Fruit fly (Drosophila melanogaster) whole organism, prepupa: ENCODE results near the gene CG14082.

Experiments used
- Blimp-1 ChIP-seq: fragments of 200-800 bp; sonication (Bioruptor generic); optimal IDR thresholded peaks from 3 replicates; lab custom pipeline; 2017; ENCODE audit warnings: missing biosample characterization, missing genetic modification characterization, mild to moderate bottlenecking, moderate library complexity, missing genetic modification reagents
- CG10631 ChIP-seq: fragments of 200-800 bp; sonication (Bioruptor generic); optimal IDR thresholded peaks from 2 replicates; lab custom pipeline; 2016; ENCODE audit warnings: missing biosample characterization, missing genetic modification characterization
- CG10669 ChIP-seq: fragments of 200-800 bp; sonication (Bioruptor generic); optimal IDR thresholded peaks from 3 replicates; lab custom pipeline; 2018; ENCODE audit warnings: missing biosample characterization, mild to moderate bottlenecking, missing genetic modification characterization, moderate library complexity
- CG11294 ChIP-seq: fragments of 200-800 bp; sonication (Bioruptor generic); IDR thresholded peaks from 2 replicates; pipeline ENCODE4 v1.3.6; 2022; ENCODE audit warnings: missing biosample characterization, missing genetic modification characterization
- CG11762 ChIP-seq: fragments of 200-800 bp; sonication (Bioruptor generic); optimal IDR thresholded peaks from 3 replicates; lab custom pipeline; 2016; ENCODE audit warnings: missing biosample characterization, missing genetic modification characterization; ENCODE audit not compliant: insufficient read depth
- CG11902 ChIP-seq: fragments of 200-800 bp; sonication (Bioruptor generic); optimal IDR thresholded peaks from 3 replicates; lab custom pipeline; 2016; ENCODE audit warnings: missing biosample characterization, missing genetic modification characterization
- CG15336 ChIP-seq: fragments of 200-800 bp; sonication (Bioruptor generic); IDR thresholded peaks from 2 replicates; pipeline ENCODE4 v1.3.6; 2022; ENCODE audit warnings: missing biosample characterization, missing genetic modification characterization
- CG1621 ChIP-seq: fragments of 200-800 bp; sonication (Bioruptor generic); optimal IDR thresholded peaks from 3 replicates; lab custom pipeline; 2018; ENCODE audit warnings: missing biosample characterization, mild to moderate bottlenecking, missing genetic modification characterization
- CG16779 ChIP-seq: fragments of 200-800 bp; sonication (Bioruptor generic); optimal IDR thresholded peaks from 3 replicates; lab custom pipeline; 2017; ENCODE audit warnings: missing biosample characterization, mild to moderate bottlenecking, missing genetic modification characterization
- CG3032 ChIP-seq: fragments of 200-800 bp; optimal IDR thresholded peaks from 2 replicates; lab custom pipeline; 2019; ENCODE audit warnings: missing biosample characterization, mild to moderate bottlenecking, missing genetic modification characterization, moderate library complexity
- CG31627 ChIP-seq: fragments of 200-800 bp; sonication (Bioruptor generic); optimal IDR thresholded peaks from 3 replicates; lab custom pipeline; 2016; ENCODE audit warnings: missing biosample characterization, missing genetic modification characterization
- CG32006 ChIP-seq: fragments of 200-800 bp; sonication (Bioruptor generic); optimal IDR thresholded peaks from 3 replicates; lab custom pipeline; 2017; ENCODE audit warnings: missing biosample characterization, mild to moderate bottlenecking, missing genetic modification characterization
- CG34406 ChIP-seq: fragments of 200-800 bp; sonication (Bioruptor generic); optimal IDR thresholded peaks from 3 replicates; lab custom pipeline; 2016; ENCODE audit warnings: missing biosample characterization, missing genetic modification characterization
- CG3919 ChIP-seq: fragments of 200-800 bp; sonication (Bioruptor generic); optimal IDR thresholded peaks from 3 replicates; lab custom pipeline; 2016; ENCODE audit warnings: missing biosample characterization, missing genetic modification characterization
- CG4318 ChIP-seq: fragments of 200-800 bp; sonication (Bioruptor generic); optimal IDR thresholded peaks from 3 replicates; lab custom pipeline; 2017; ENCODE audit warnings: missing biosample characterization, mild to moderate bottlenecking, missing genetic modification characterization
- CG6163 ChIP-seq: fragments of 200-800 bp; sonication (Bioruptor generic); IDR thresholded peaks from 3 replicates; pipeline ENCODE4 v1.3.6; 2022; ENCODE audit warnings: missing biosample characterization, missing genetic modification characterization
- CG6276 ChIP-seq: fragments of 200-800 bp; sonication (Bioruptor generic); optimal IDR thresholded peaks from 2 replicates; lab custom pipeline; 2017; ENCODE audit warnings: missing biosample characterization, mild to moderate bottlenecking, missing genetic modification characterization
- CG6792 ChIP-seq: fragments of 200-800 bp; sonication (Bioruptor generic); optimal IDR thresholded peaks from 3 replicates; lab custom pipeline; 2016; ENCODE audit warnings: missing biosample characterization, missing genetic modification characterization
- CG6808 ChIP-seq: fragments of 200-800 bp; sonication (Bioruptor generic); optimal IDR thresholded peaks from 3 replicates; lab custom pipeline; 2017; ENCODE audit warnings: missing biosample characterization, missing genetic modification characterization, mild to moderate bottlenecking, moderate library complexity, missing genetic modification reagents
- CG6854 ChIP-seq: fragments of 200-800 bp; sonication (Bioruptor generic); optimal IDR thresholded peaks from 2 replicates; lab custom pipeline; 2017; ENCODE audit warnings: missing biosample characterization, mild to moderate bottlenecking, missing genetic modification characterization
- CG8119 ChIP-seq: fragments of 200-800 bp; sonication (Bioruptor generic); IDR thresholded peaks from 3 replicates; pipeline ENCODE4 v1.3.6; 2022; ENCODE audit warnings: missing biosample characterization, missing genetic modification characterization
- CG8632 ChIP-seq: fragments of 200-800 bp; sonication (Bioruptor generic); optimal IDR thresholded peaks from 3 replicates; lab custom pipeline; 2016; ENCODE audit warnings: missing biosample characterization, missing genetic modification characterization
- CG9139 ChIP-seq: fragments of 200-800 bp; sonication (Bioruptor generic); optimal IDR thresholded peaks from 3 replicates; lab custom pipeline; 2017; ENCODE audit warnings: missing biosample characterization, mild to moderate bottlenecking, missing genetic modification characterization
- Eip78C ChIP-seq: fragments of 200-800 bp; sonication (Bioruptor generic); peaks from one replicate; lab custom pipeline; 2016; ENCODE audit warnings: missing biosample characterization, missing genetic modification characterization
- Ets96B ChIP-seq: fragments of 200-800 bp; optimal IDR thresholded peaks from 2 replicates; lab custom pipeline; 2019; ENCODE audit warnings: missing biosample characterization, mild to moderate bottlenecking, missing genetic modification characterization, moderate library complexity
- Gug ChIP-seq: fragments of 200-800 bp; sonication (Bioruptor generic); IDR thresholded peaks from 2 replicates; pipeline ENCODE4 v1.3.6; 2022; ENCODE audit warnings: missing biosample characterization, missing genetic modification characterization
- Hr38 ChIP-seq: sonication (Bioruptor generic); optimal IDR thresholded peaks from 2 replicates; lab custom pipeline; 2016; ENCODE audit warnings: missing biosample characterization, missing genetic modification characterization
- Hr39 ChIP-seq: fragments of 200-800 bp; sonication (Bioruptor generic); optimal IDR thresholded peaks from 2 replicates; lab custom pipeline; 2016; ENCODE audit warnings: missing biosample characterization, missing genetic modification characterization
- Hr4 ChIP-seq: fragments of 200-800 bp; sonication (Bioruptor generic); optimal IDR thresholded peaks from 3 replicates; lab custom pipeline; 2016; ENCODE audit warnings: missing biosample characterization, missing genetic modification characterization
- Met ChIP-seq: fragments of 200-800 bp; sonication (Bioruptor generic); optimal IDR thresholded peaks from 3 replicates; lab custom pipeline; 2016; ENCODE audit warnings: missing biosample characterization, missing genetic modification characterization
- Smox ChIP-seq: fragments of 200-800 bp; sonication (Bioruptor generic); optimal IDR thresholded peaks from 3 replicates; lab custom pipeline; 2016; ENCODE audit warnings: missing biosample characterization, missing genetic modification characterization
- Sox102F ChIP-seq: fragments of 200-800 bp; sonication (Bioruptor generic); optimal IDR thresholded peaks from 2 replicates; lab custom pipeline; 2016; ENCODE audit warnings: missing biosample characterization, mild to moderate bottlenecking, missing genetic modification characterization
- Sox15 ChIP-seq: fragments of 200-800 bp; sonication (Bioruptor generic); optimal IDR thresholded peaks from 3 replicates; lab custom pipeline; 2016; ENCODE audit warnings: missing biosample characterization, missing genetic modification characterization
- achi ChIP-seq: fragments of 200-800 bp; sonication (Bioruptor generic); optimal IDR thresholded peaks from 3 replicates; lab custom pipeline; 2016; ENCODE audit warnings: missing biosample characterization, missing genetic modification characterization
- acj6 ChIP-seq: fragments of 200-800 bp; sonication (Bioruptor generic); optimal IDR thresholded peaks from 3 replicates; lab custom pipeline; 2016; ENCODE audit warnings: missing biosample characterization, missing genetic modification characterization
- dac ChIP-seq: fragments of 200-800 bp; sonication (Bioruptor generic); optimal IDR thresholded peaks from 2 replicates; lab custom pipeline; 2017; ENCODE audit warnings: missing biosample characterization, mild to moderate bottlenecking, missing genetic modification characterization
- dsx ChIP-seq: fragments of 200-800 bp; optimal IDR thresholded peaks from 3 replicates; lab custom pipeline; 2019; ENCODE audit warnings: missing biosample characterization, mild to moderate bottlenecking, missing genetic modification characterization, moderate library complexity; ENCODE audit not compliant: poor library complexity, severe bottlenecking
- eg ChIP-seq: fragments of 200-800 bp; sonication (Bioruptor generic); IDR thresholded peaks from 3 replicates; pipeline ENCODE4 v1.3.6; 2022; ENCODE audit warnings: missing biosample characterization, missing genetic modification characterization
- fd59A ChIP-seq: fragments of 200-800 bp; sonication (Bioruptor generic); optimal IDR thresholded peaks from 2 replicates; lab custom pipeline; 2017; ENCODE audit warnings: missing biosample characterization, mild to moderate bottlenecking, missing genetic modification characterization, missing genetic modification reagents
- fd85E ChIP-seq: fragments of 200-800 bp; sonication (Bioruptor generic); optimal IDR thresholded peaks from 3 replicates; lab custom pipeline; 2016; ENCODE audit warnings: missing biosample characterization, missing genetic modification characterization
- net ChIP-seq: fragments of 200-800 bp; sonication (Bioruptor generic); optimal IDR thresholded peaks from 3 replicates; lab custom pipeline; 2016; ENCODE audit warnings: missing biosample characterization, missing genetic modification characterization
- pdm3 ChIP-seq: fragments of 200-800 bp; sonication (Bioruptor generic); optimal IDR thresholded peaks from 3 replicates; lab custom pipeline; 2016; ENCODE audit warnings: missing biosample characterization, missing genetic modification characterization
- salr ChIP-seq, 2 experiments: fragments of 200-800 bp; sonication (Bioruptor generic); optimal IDR thresholded peaks; 3 replicates each; lab custom pipeline; 2016 to 2018; ENCODE audit warnings: missing biosample characterization in 2 of 2, missing genetic modification characterization in 2 of 2, mild to moderate bottlenecking in 1 of 2
- ss ChIP-seq, 2 experiments: fragments of 200-800 bp; sonication (Bioruptor generic); optimal IDR thresholded peaks; 2 replicates in 1 of 2; 3 replicates in 1 of 2; lab custom pipeline; 2017 to 2018; ENCODE audit warnings: mild to moderate bottlenecking in 2 of 2, missing biosample characterization in 2 of 2, missing genetic modification characterization in 2 of 2, moderate library complexity in 1 of 2
- svp ChIP-seq: fragments of 200-800 bp; sonication (Bioruptor generic); peaks from one replicate; lab custom pipeline; 2016; ENCODE audit warnings: missing biosample characterization, missing genetic modification characterization
- vri ChIP-seq: fragments of 200-800 bp; sonication (Bioruptor generic); optimal IDR thresholded peaks from 3 replicates; lab custom pipeline; 2016; ENCODE audit warnings: missing biosample characterization, mild to moderate bottlenecking, missing genetic modification characterization

Gene CG14082

DNA sequence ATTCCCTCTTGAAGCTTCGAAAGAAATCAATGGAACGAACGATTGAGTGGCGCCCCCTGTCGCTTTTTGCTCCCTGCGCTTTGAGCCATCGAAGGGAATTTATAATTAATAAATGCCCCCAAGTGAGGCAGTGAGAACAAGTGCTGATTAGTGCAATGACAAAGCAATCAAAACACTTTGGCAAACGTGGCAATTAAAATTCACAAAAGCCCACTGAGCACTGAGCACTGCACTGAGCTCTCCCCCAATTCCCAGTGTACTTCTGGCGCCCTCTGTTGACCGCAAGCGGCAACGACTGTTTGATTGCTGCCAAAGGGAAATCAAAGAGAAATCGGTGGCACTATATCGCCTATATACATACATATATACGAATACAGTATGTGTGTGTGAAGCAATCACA lies 39.2 kb upstream of the CG14082 start (continued):
- TF ChIP-seq fd85E, result no peak
- no peak for TF ChIP-seq eg (GFP tag; lab: Robert Waterston, UW)
- no peak for TF ChIP-seq CG1621 (tag; lab: Kevin White, UChicago)
- TF ChIP-seq vri (GFP tag; lab: Kevin White, UChicago), result no peak
- TF ChIP-seq CG11762 (GFP tag; lab: Kevin White, UChicago), result no peak
- no peak for TF ChIP-seq CG31627
- no peak for TF ChIP-seq dac (GFP tag; lab: Kevin White, UChicago)
- no peak for TF ChIP-seq net (GFP tag; lab: Kevin White, UChicago)
- no peak for TF ChIP-seq CG6792 (GFP tag; lab: Kevin White, UChicago)
- TF ChIP-seq CG3919 (GFP tag; lab: Kevin White, UChicago), result no peak
- TF ChIP-seq ss (GFP tag; optimal IDR thresholded peaks at IDR 0.05; lab: Kevin White, UChicago), result no peak
- no peak for TF ChIP-seq dsx (GFP tag; lab: Kevin White, UChicago)
- no peak for TF ChIP-seq Sox15 (GFP tag; lab: Kevin White, UChicago)
- TF ChIP-seq Met (GFP tag; lab: Kevin White, UChicago), result peak; percentile 36
- no peak for TF ChIP-seq CG15336 (GFP tag; lab: Robert Waterston, UW)
- TF ChIP-seq fd59A, result no peak
- TF ChIP-seq svp, result peak; percentile 72
- TF ChIP-seq Hr4 (GFP tag; lab: Kevin White, UChicago), result no peak
- TF ChIP-seq CG3032, result no peak
- no peak for TF ChIP-seq CG34406 (GFP tag; lab: Kevin White, UChicago)
- no peak for TF ChIP-seq CG6163 (GFP tag; lab: Robert Waterston, UW)
- TF ChIP-seq CG8119 (GFP tag; lab: Robert Waterston, UW), result no peak
- no peak for TF ChIP-seq acj6
- TF ChIP-seq Sox102F (GFP tag; lab: Kevin White, UChicago), result no peak
- no peak for TF ChIP-seq Smox
- no peak for TF ChIP-seq CG6276 (GFP tag; lab: Kevin White, UChicago)
- TF ChIP-seq Hr38, result no peak
- TF ChIP-seq Blimp-1, result no peak
- no peak for TF ChIP-seq CG4318 (GFP tag; lab: Kevin White, UChicago)
- TF ChIP-seq pdm3 (GFP tag; lab: Kevin White, UChicago), result no peak
- TF ChIP-seq Gug, result no peak
- TF ChIP-seq Hr39 (GFP tag; lab: Kevin White, UChicago), result no peak
- no peak for TF ChIP-seq CG32006
- TF ChIP-seq Ets96B, result no peak
- TF ChIP-seq CG16779, result no peak
- TF ChIP-seq Eip78C (GFP tag; lab: Kevin White, UChicago), result peak; percentile 18
- TF ChIP-seq CG6808 (GFP tag; lab: Kevin White, UChicago), result peak; percentile 6
- TF ChIP-seq CG10669, result no peak
- TF ChIP-seq CG11902 (GFP tag; lab: Kevin White, UChicago), result no peak
- no peak for TF ChIP-seq CG8632
- no peak for TF ChIP-seq CG11294 (GFP tag; lab: Robert Waterston, UW)
- TF ChIP-seq achi (GFP tag; lab: Kevin White, UChicago), result no peak

DNA sequence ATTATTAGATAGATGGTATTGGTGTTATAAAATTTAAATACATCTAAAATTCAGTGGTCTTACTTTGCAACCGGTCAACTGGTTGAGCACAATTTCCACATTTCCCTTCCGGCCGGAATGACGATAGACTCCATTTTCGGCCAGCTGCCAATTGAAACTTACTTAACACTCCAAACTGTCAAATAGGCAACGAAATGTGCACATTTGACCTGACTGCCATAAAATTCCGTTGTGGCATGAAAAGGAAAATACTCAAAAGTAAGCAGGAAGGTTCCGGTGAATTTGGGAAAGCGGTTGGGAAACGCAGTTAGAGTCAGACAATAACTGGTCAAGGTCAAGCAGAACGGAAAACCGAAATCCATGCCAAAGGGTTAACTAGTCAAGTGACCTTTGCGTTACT lies 37.9 kb upstream of the CG14082 start:
- TF ChIP-seq CG10669 (no peak), CG6276 (GFP tag; lab: Kevin White, UChicago) (no peak), vri (GFP tag; lab: Kevin White, UChicago) (no peak), CG6163 (GFP tag; lab: Robert Waterston, UW) (no peak), ss (GFP tag; optimal IDR thresholded peaks at IDR 0.05; lab: Kevin White, UChicago) (no peak), Met (GFP tag; lab: Kevin White, UChicago) (no peak), achi (GFP tag; lab: Kevin White, UChicago) (no peak), eg (GFP tag; lab: Robert Waterston, UW) (no peak), CG6792 (GFP tag; lab: Kevin White, UChicago) (no peak), Hr4 (GFP tag; lab: Kevin White, UChicago) (no peak), CG32006 (no peak), Sox102F (GFP tag; lab: Kevin White, UChicago) (no peak), CG6854 (GFP tag; lab: Kevin White, UChicago) (no peak), CG10631 (no peak), CG9139 (GFP tag; lab: Kevin White, UChicago) (no peak), Hr38 (no peak), salr (GFP tag; optimal IDR thresholded peaks at IDR 0.05; lab: Kevin White, UChicago) (no peak)
